Worm (Caenorhabditis elegans) whole organism, L2 larva: ENCODE results near the gene mrpl-51.

Experiments used
- dmd-4 ChIP-seq: sonication (generic microtip); optimal IDR thresholded peaks from 2 replicates; lab custom pipeline; 2017; ENCODE audit warnings: missing biosample characterization, missing genetic modification characterization
- egl-27 ChIP-seq: sonication (generic microtip); optimal IDR thresholded peaks from 3 replicates; lab custom pipeline; 2017; ENCODE audit warnings: missing biosample characterization, missing genetic modification reagents, missing genetic modification characterization
- elt-3 ChIP-seq: sonication (generic microtip); optimal IDR thresholded peaks from 2 replicates; lab custom pipeline; 2017; ENCODE audit warnings: missing biosample characterization, missing genetic modification characterization
- fos-1 ChIP-seq: fragments of 150-350 bp; optimal IDR thresholded peaks from 2 replicates; lab custom pipeline; 2014; ENCODE audit warnings: missing biosample characterization, missing genetic modification characterization
- lin-13 ChIP-seq: fragments of 150-350 bp; optimal IDR thresholded peaks from 2 replicates; lab custom pipeline; 2014; ENCODE audit warnings: missing biosample characterization, missing genetic modification reagents, missing genetic modification characterization
- lsy-2 ChIP-seq, 2 experiments: fragments of 150-350 bp in 1 of 2; sonication (generic microtip) in 1 of 2; optimal IDR thresholded peaks; 2 replicates each; lab custom pipeline; 2014 to 2017; ENCODE audit warnings: missing biosample characterization in 2 of 2, missing genetic modification characterization in 2 of 2
- nhr-129 ChIP-seq: fragments of 150-350 bp; optimal IDR thresholded peaks from 2 replicates; lab custom pipeline; 2014; ENCODE audit warnings: missing biosample characterization, missing genetic modification characterization
- nhr-21 ChIP-seq: fragments of 150-350 bp; optimal IDR thresholded peaks from 2 replicates; lab custom pipeline; 2014; ENCODE audit warnings: missing biosample characterization, missing genetic modification characterization
- nhr-237 ChIP-seq: fragments of 150-350 bp; optimal IDR thresholded peaks from 2 replicates; lab custom pipeline; 2014; ENCODE audit warnings: missing biosample characterization, missing genetic modification characterization
- ztf-11 ChIP-seq: sonication (generic microtip); optimal IDR thresholded peaks from 2 replicates; lab custom pipeline; 2017; ENCODE audit warnings: missing biosample characterization, missing genetic modification characterization

DNA sequence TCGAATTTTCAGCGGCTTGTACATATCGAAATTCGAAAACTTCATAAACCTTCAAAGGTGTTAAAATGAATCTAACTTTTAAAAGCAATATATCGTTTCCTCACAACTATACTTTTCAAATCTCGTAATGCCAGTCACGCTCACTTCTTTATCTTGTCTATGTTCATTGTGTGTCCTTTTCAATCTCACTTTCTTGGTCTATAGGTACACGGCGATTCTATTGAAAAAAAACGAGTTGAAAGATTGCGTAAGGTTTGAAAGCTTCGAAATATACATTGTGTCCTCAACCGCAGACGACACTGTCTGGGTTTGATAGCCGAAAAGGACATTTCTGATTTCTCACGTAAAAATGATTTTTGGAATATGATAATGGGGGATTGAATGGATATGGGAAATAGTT lies 12.2 kb upstream of the mrpl-51 start:
- TF ChIP-seq lin-13 (no peak), ztf-11 (tag; lab: Kevin White, UChicago) (no peak), nhr-21 (tag; lab: Kevin White, UChicago) (no peak), nhr-129 (no peak), egl-27 (no peak), lsy-2 (tag; optimal IDR thresholded peaks at IDR 0.05; lab: Kevin White, UChicago) (no peak), fos-1 (tag; lab: Kevin White, UChicago) (no peak), nhr-237 (tag; lab: Kevin White, UChicago) (no peak), elt-3 (tag; lab: Kevin White, UChicago) (no peak), dmd-4 (tag; lab: Kevin White, UChicago) (no peak)
